Worm (Caenorhabditis elegans) whole organism, L3 larva: Measurements from ENCODE around the gene irld-64.

Experiments
- aly-2 ChIP-seq: fragments of 150-350 bp; optimal IDR thresholded peaks from 2 replicates; lab custom pipeline; 2014; ENCODE audit warnings: missing biosample characterization, missing genetic modification characterization
- ceh-9 ChIP-seq: sonication (generic microtip); optimal IDR thresholded peaks from 2 replicates; lab custom pipeline; 2018; ENCODE audit warnings: missing biosample characterization, missing genetic modification characterization
- fos-1 ChIP-seq: fragments of 150-350 bp; optimal IDR thresholded peaks from 2 replicates; lab custom pipeline; 2014; ENCODE audit warnings: missing biosample characterization, missing genetic modification characterization
- mdl-1 ChIP-seq: fragments of 150-350 bp; optimal IDR thresholded peaks from 2 replicates; lab custom pipeline; 2014; ENCODE audit warnings: missing biosample characterization, missing genetic modification characterization
- nhr-12 ChIP-seq: fragments of 150-350 bp; optimal IDR thresholded peaks from 2 replicates; lab custom pipeline; 2014; ENCODE audit warnings: missing biosample characterization, missing genetic modification characterization
- nhr-237 ChIP-seq: fragments of 150-350 bp; optimal IDR thresholded peaks from 2 replicates; lab custom pipeline; 2014; ENCODE audit warnings: missing biosample characterization, missing genetic modification characterization
- nhr-76 ChIP-seq: fragments of 150-350 bp; sonication (generic microtip); optimal IDR thresholded peaks from 5 replicates; lab custom pipeline; 2014; ENCODE audit warnings: missing biosample characterization, missing genetic modification characterization

DNA sequence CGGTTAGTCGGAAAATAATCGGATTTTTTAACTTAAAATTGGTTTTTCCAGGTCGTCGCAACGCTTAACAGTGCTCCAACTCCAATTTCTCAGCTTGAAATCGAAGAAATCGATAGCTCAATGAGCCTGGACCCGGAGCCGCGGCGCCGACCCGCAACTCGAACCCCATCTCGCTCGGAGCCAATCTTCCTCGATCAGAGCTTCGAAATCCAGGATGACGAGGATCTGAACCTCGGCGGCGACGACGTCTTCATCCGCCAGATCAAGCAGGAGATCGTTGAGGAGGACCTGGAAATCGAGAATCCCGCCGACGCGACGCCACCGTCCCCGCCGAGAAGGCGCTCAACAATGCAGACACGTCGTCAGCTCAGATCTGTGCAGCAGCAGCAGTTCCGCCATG, 10.2 kb downstream of the irld-64 start:
- no peak for TF ChIP-seq nhr-76 (tag; lab: Kevin White, UChicago)
- TF ChIP-seq fos-1 (tag; lab: Kevin White, UChicago) = no peak
- TF ChIP-seq nhr-237 (tag; lab: Kevin White, UChicago) = no peak
- no peak for TF ChIP-seq nhr-12 (tag; lab: Kevin White, UChicago)
- TF ChIP-seq ceh-9 = no peak
- TF ChIP-seq mdl-1 (tag; lab: Kevin White, UChicago) = no peak
- TF ChIP-seq aly-2 = no peak
